Worm (Caenorhabditis elegans): ENCODE results near the gene nspd-4.
A peak's percentile ranks its signal among the peaks of the same experiment; 100 is the strongest.

The nspd-4 gene

DNA sequence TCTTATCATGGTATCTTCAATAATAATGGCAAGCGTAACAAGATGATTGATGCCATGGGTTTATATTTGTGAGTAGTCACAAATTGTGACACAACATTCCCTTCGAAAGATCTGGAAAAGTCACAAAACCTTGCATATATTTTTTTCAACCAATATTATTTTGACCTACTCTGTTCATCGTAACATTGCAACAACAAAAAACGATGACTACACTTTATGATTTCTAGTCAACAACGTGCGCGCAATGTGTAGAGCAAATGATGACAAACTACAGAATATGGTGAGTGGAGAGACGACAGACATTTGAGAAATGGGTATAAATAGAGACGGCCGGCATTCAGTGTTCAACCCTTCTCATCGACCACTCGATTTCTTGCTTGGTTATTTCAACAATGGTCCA is 39.3 kb downstream of the nspd-4 start, which contains the start of gene gst-7 (continued):
- no peak for TF ChIP-seq ztf-28 (GFP tag; IDR thresholded peaks at IDR 0.05)
- no peak for TF ChIP-seq B0261.1 (tag; optimal IDR thresholded peaks at IDR 0.05)
- TF ChIP-seq ztf-3 (GFP tag; optimal IDR thresholded peaks at IDR 0.05): no peak
- TF ChIP-seq ceh-91 (GFP tag; IDR thresholded peaks at IDR 0.05): no peak
- TF ChIP-seq F52B5.7 (tag; optimal IDR thresholded peaks at IDR 0.05): no peak
- TF ChIP-seq somi-1 (GFP tag; optimal IDR thresholded peaks at IDR 0.05): no peak
- TF ChIP-seq let-526 (GFP tag; IDR thresholded peaks at IDR 0.05): no peak
- no peak for TF ChIP-seq hmg-20 (GFP tag; IDR thresholded peaks at IDR 0.05)
- TF ChIP-seq cebp-2 (GFP tag; IDR thresholded peaks at IDR 0.05): no peak
- peak; percentile 41 for TF ChIP-seq tbp1 (GFP tag; optimal IDR thresholded peaks at IDR 0.05)
- TF ChIP-seq lin-40 (tag; optimal IDR thresholded peaks at IDR 0.05): peak; percentile 28
- TF ChIP-seq madf-8 (GFP tag; conservative IDR thresholded peaks at IDR 0.05): peak; percentile 35; the same call in 1 of the 2 replicates
- TF ChIP-seq Y53F4B.3 (GFP tag; IDR thresholded peaks at IDR 0.05): no peak
- no peak for TF ChIP-seq B0019.2 (GFP tag; conservative IDR thresholded peaks at IDR 0.05)
- TF ChIP-seq F57C9.4 (tag; optimal IDR thresholded peaks at IDR 0.05): no peak
- no peak for TF ChIP-seq attf-6 (GFP tag; IDR thresholded peaks at IDR 0.05)
- TF ChIP-seq Y53G8AR.9 (GFP tag; conservative IDR thresholded peaks at IDR 0.05): no peak
- TF ChIP-seq dpff-1 (tag; optimal IDR thresholded peaks at IDR 0.05): no peak
- TF ChIP-seq lin-35 (GFP tag; optimal IDR thresholded peaks at IDR 0.05): no peak
- TF ChIP-seq nhr-90 (tag; optimal IDR thresholded peaks at IDR 0.05): no peak
- TF ChIP-seq nhr-27 (tag; optimal IDR thresholded peaks at IDR 0.05): no peak
- TF ChIP-seq mes-4 (tag; optimal IDR thresholded peaks at IDR 0.05): no peak
- TF ChIP-seq hlh-12 (tag; optimal IDR thresholded peaks at IDR 0.05): no peak
- no peak for TF ChIP-seq madf-10 (tag; optimal IDR thresholded peaks at IDR 0.05)
- no peak for TF ChIP-seq attf-5 (GFP tag; optimal IDR thresholded peaks at IDR 0.05)
- TF ChIP-seq Y67H2A.10 (GFP tag; conservative IDR thresholded peaks at IDR 0.05): no peak
- no peak for TF ChIP-seq mel-28 (tag; optimal IDR thresholded peaks at IDR 0.05; ENCODE audit: borderline replicate concordance)
- TF ChIP-seq snpc-4 (GFP tag; optimal IDR thresholded peaks at IDR 0.05): no peak
- TF ChIP-seq snpc-4 (tag; optimal IDR thresholded peaks at IDR 0.05): no peak
- TF ChIP-seq ztf-25 (GFP tag; IDR thresholded peaks at IDR 0.05): no peak
- no peak for TF ChIP-seq B0336.3 (GFP tag; IDR thresholded peaks at IDR 0.05)
- TF ChIP-seq nhr-120 (GFP tag; IDR thresholded peaks at IDR 0.05): no peak
- no peak for TF ChIP-seq bed-2 (GFP tag; IDR thresholded peaks at IDR 0.05)
- TF ChIP-seq ceh-58 (GFP tag; IDR thresholded peaks at IDR 0.05): no peak
- no peak for TF ChIP-seq xnd-1 (tag; optimal IDR thresholded peaks at IDR 0.05)
- TF ChIP-seq F33H1.4 (GFP tag; IDR thresholded peaks at IDR 0.05): no peak
- TF ChIP-seq fkh-3 (tag; optimal IDR thresholded peaks at IDR 0.05): no peak
- TF ChIP-seq Y56A3A.18 (GFP tag; IDR thresholded peaks at IDR 0.05): no peak
- no peak for TF ChIP-seq ekl-4 (GFP tag; IDR thresholded peaks at IDR 0.05)
- 0 out of 2 replicates have a peak, but pooled peaks have one; percentile 7 for TF ChIP-seq dox-1 (GFP tag; IDR thresholded peaks at IDR 0.05)
- TF ChIP-seq pha-4 (tag; optimal IDR thresholded peaks at IDR 0.05): no peak
- TF ChIP-seq nfya-2 (GFP tag; IDR thresholded peaks at IDR 0.05): no peak
- TF ChIP-seq lin-54 (GFP tag; optimal IDR thresholded peaks at IDR 0.05): peak; percentile 18
- no peak for TF ChIP-seq F37B4.10 (GFP tag; IDR thresholded peaks at IDR 0.05)
- TF ChIP-seq tlf-1 (GFP tag; optimal IDR thresholded peaks at IDR 0.05): no peak
- TF ChIP-seq F57A8.1 (GFP tag; optimal IDR thresholded peaks at IDR 0.05): no peak
- no peak for TF ChIP-seq F10E7.11 (tag; optimal IDR thresholded peaks at IDR 0.05)
- no peak for TF ChIP-seq hrde-1 (tag; optimal IDR thresholded peaks at IDR 0.05; ENCODE audit: borderline replicate concordance)
- TF ChIP-seq C17E4.6 (GFP tag; IDR thresholded peaks at IDR 0.05): no peak
- no peak for TF ChIP-seq tbx-9 (tag; optimal IDR thresholded peaks at IDR 0.05; ENCODE audit: borderline replicate concordance)
- TF ChIP-seq madf-6 (GFP tag; IDR thresholded peaks at IDR 0.05): peak; percentile 72
